Fruit fly (Drosophila melanogaster) whole organism, embryonic: ENCODE measurements around the gene CG42815.
A peak's percentile ranks its signal among the peaks of the same experiment; 100 is the strongest.

Experiments
- B-H2 ChIP-seq: fragments of 200-800 bp; sonication (Bioruptor generic); optimal IDR thresholded peaks from 2 replicates; lab custom pipeline; 2018; ENCODE audit warnings: missing biosample characterization, mild to moderate bottlenecking, missing genetic modification characterization
- BEAF-32 ChIP-seq: fragments of 200-800 bp; sonication (Bioruptor generic); optimal IDR thresholded peaks from 3 replicates; lab custom pipeline; 2017; ENCODE audit warnings: missing biosample characterization, missing genetic modification characterization, mild to moderate bottlenecking, moderate library complexity, missing genetic modification reagents
- CG13296 ChIP-seq: fragments of 200-800 bp; sonication (Bioruptor generic); optimal IDR thresholded peaks from 3 replicates; lab custom pipeline; 2018; ENCODE audit warnings: missing biosample characterization, mild to moderate bottlenecking, missing genetic modification characterization
- CG14050 ChIP-seq: fragments of 200-800 bp; sonication (Bioruptor generic); IDR thresholded peaks from 3 replicates; pipeline ENCODE4 v1.3.6; 2022; ENCODE audit warnings: missing biosample characterization, missing genetic modification characterization
- CG14441 ChIP-seq: fragments of 200-800 bp; sonication (Bioruptor generic); IDR thresholded peaks from 2 replicates; pipeline ENCODE4 v1.3.6; 2022; ENCODE audit warnings: missing biosample characterization, missing genetic modification characterization
- CG14667 ChIP-seq: fragments of 200-800 bp; sonication (Bioruptor generic); IDR thresholded peaks from 2 replicates; pipeline ENCODE4 v1.3.6; 2022; ENCODE audit warnings: missing biosample characterization, missing genetic modification characterization
- CG1602 ChIP-seq: fragments of 200-800 bp; sonication (Bioruptor generic); optimal IDR thresholded peaks from 3 replicates; lab custom pipeline; 2016; ENCODE audit warnings: missing biosample characterization, missing genetic modification characterization
- CG16815 ChIP-seq: fragments of 200-800 bp; sonication (Bioruptor generic); optimal IDR thresholded peaks from 3 replicates; lab custom pipeline; 2017; ENCODE audit warnings: missing biosample characterization, mild to moderate bottlenecking, missing genetic modification characterization
- CG17361 ChIP-seq: fragments of 200-800 bp; sonication (Bioruptor generic); IDR thresholded peaks from 3 replicates; pipeline ENCODE4 v1.3.6; 2022; ENCODE audit warnings: missing biosample characterization, missing genetic modification characterization
- CG18619 ChIP-seq: fragments of 200-800 bp; sonication (Bioruptor generic); optimal IDR thresholded peaks from 3 replicates; lab custom pipeline; 2017; ENCODE audit warnings: missing biosample characterization, mild to moderate bottlenecking, missing genetic modification characterization
- CG2116 ChIP-seq: fragments of 200-800 bp; sonication (Bioruptor generic); optimal IDR thresholded peaks from 3 replicates; lab custom pipeline; 2018; ENCODE audit warnings: missing biosample characterization, mild to moderate bottlenecking, missing genetic modification characterization
- CG2712 ChIP-seq: fragments of 200-800 bp; optimal IDR thresholded peaks from 3 replicates; lab custom pipeline; 2019; ENCODE audit warnings: missing biosample characterization, mild to moderate bottlenecking, missing genetic modification characterization, moderate library complexity
- CG4820 ChIP-seq: fragments of 200-800 bp; sonication (Bioruptor generic); optimal IDR thresholded peaks from 3 replicates; lab custom pipeline; 2016; ENCODE audit warnings: missing biosample characterization, missing genetic modification characterization
- CG6765 ChIP-seq: fragments of 200-800 bp; sonication (Bioruptor generic); optimal IDR thresholded peaks from 3 replicates; lab custom pipeline; 2017; ENCODE audit warnings: missing biosample characterization, mild to moderate bottlenecking, missing genetic modification characterization
- CG7839 ChIP-seq: fragments of 200-800 bp; sonication (Bioruptor generic); optimal IDR thresholded peaks from 3 replicates; lab custom pipeline; 2018; ENCODE audit warnings: missing biosample characterization, mild to moderate bottlenecking, missing genetic modification characterization, moderate library complexity
- CG7963 ChIP-seq: fragments of 200-800 bp; sonication (Bioruptor generic); IDR thresholded peaks from 3 replicates; pipeline ENCODE4 v1.3.6; 2022; ENCODE audit warnings: missing biosample characterization, missing genetic modification characterization; ENCODE audit not compliant: partially characterized antibody
- CG7987 ChIP-seq: fragments of 200-800 bp; sonication (Bioruptor generic); optimal IDR thresholded peaks from 2 replicates; lab custom pipeline; 2018; ENCODE audit warnings: missing biosample characterization, mild to moderate bottlenecking, missing genetic modification characterization, moderate library complexity
- CG8290 ChIP-seq, 3 experiments: fragments of 200-800 bp; sonication (Bioruptor generic); optimal IDR thresholded peaks; 2 replicates each; lab custom pipeline; 2016 to 2019; ENCODE audit warnings: missing biosample characterization in 3 of 3, missing genetic modification characterization in 3 of 3, mild to moderate bottlenecking in 2 of 3, moderate library complexity in 1 of 3
- ERR ChIP-seq: fragments of 200-800 bp; sonication (Bioruptor generic); optimal IDR thresholded peaks from 2 replicates; lab custom pipeline; 2016; ENCODE audit warnings: missing biosample characterization, missing genetic modification characterization
- Fer1 ChIP-seq: fragments of 200-800 bp; sonication (Bioruptor generic); optimal IDR thresholded peaks from 2 replicates; lab custom pipeline; 2017; ENCODE audit warnings: missing biosample characterization, mild to moderate bottlenecking, missing genetic modification characterization
- HLH4C ChIP-seq: fragments of 200-800 bp; sonication (Bioruptor generic); IDR thresholded peaks from 3 replicates; pipeline ENCODE4 v1.3.6; 2022; ENCODE audit warnings: missing biosample characterization, missing genetic modification characterization; ENCODE audit not compliant: partially characterized antibody
- Hr3 ChIP-seq: fragments of 200-800 bp; sonication (Bioruptor generic); optimal IDR thresholded peaks from 3 replicates; lab custom pipeline; 2016; ENCODE audit warnings: missing biosample characterization, missing genetic modification characterization
- Hr51 ChIP-seq, 2 experiments: fragments of 200-800 bp; sonication (Bioruptor generic); optimal IDR thresholded peaks; 2 replicates in 1 of 2; 3 replicates in 1 of 2; lab custom pipeline; 2016 to 2018; ENCODE audit warnings: missing biosample characterization in 2 of 2, missing genetic modification characterization in 2 of 2, mild to moderate bottlenecking in 1 of 2, moderate library complexity in 1 of 2
- Max ChIP-seq: fragments of 200-800 bp; sonication (Bioruptor generic); optimal IDR thresholded peaks from 2 replicates; lab custom pipeline; 2016; ENCODE audit warnings: missing biosample characterization, mild to moderate bottlenecking, missing genetic modification characterization
- Optix ChIP-seq: fragments of 200-800 bp; sonication (Bioruptor generic); IDR thresholded peaks from 3 replicates; pipeline ENCODE4 v1.3.6; 2022; ENCODE audit warnings: missing biosample characterization, missing genetic modification characterization
- Sry-β ChIP-seq: fragments of 200-800 bp; sonication (Bioruptor generic); optimal IDR thresholded peaks from 2 replicates; lab custom pipeline; 2018; ENCODE audit warnings: missing biosample characterization, mild to moderate bottlenecking, missing genetic modification characterization, moderate library complexity
- Trl ChIP-seq, 3 experiments: fragments of >200 bp in 2 of 3; fragments of 200-800 bp in 1 of 3; sonication (Bioruptor generic) in 1 of 3; optimal IDR thresholded peaks; 2 replicates in 1 of 3; 3 replicates in 2 of 3; lab custom pipeline; 2016 to 2017; ENCODE audit warnings: missing biosample characterization in 1 of 3, missing genetic modification characterization in 1 of 3
- Usf ChIP-seq: fragments of 200-800 bp; sonication (Bioruptor generic); optimal IDR thresholded peaks from 2 replicates; lab custom pipeline; 2017; ENCODE audit warnings: missing genotype, missing biosample characterization, missing genetic modification characterization
- Xbp1 ChIP-seq: fragments of 200-800 bp; sonication (Bioruptor generic); optimal IDR thresholded peaks from 3 replicates; lab custom pipeline; 2016; ENCODE audit warnings: missing biosample characterization, mild to moderate bottlenecking, missing genetic modification characterization
- amos ChIP-seq: fragments of 200-800 bp; sonication (Bioruptor generic); IDR thresholded peaks from 2 replicates; pipeline ENCODE4 v1.3.6; 2022; ENCODE audit warnings: missing biosample characterization, missing genetic modification characterization; ENCODE audit not compliant: partially characterized antibody
- ap ChIP-seq: fragments of 200-800 bp; sonication (Bioruptor generic); IDR thresholded peaks from 2 replicates; pipeline ENCODE4 v1.3.6; 2022; ENCODE audit warnings: missing biosample characterization, missing genetic modification characterization
- cas ChIP-seq: fragments of 200-800 bp; sonication (Bioruptor generic); IDR thresholded peaks from 2 replicates; pipeline ENCODE4 v1.3.6; 2022; ENCODE audit warnings: missing biosample characterization, missing genetic modification characterization
- dati ChIP-seq: fragments of 200-800 bp; sonication (Bioruptor generic); IDR thresholded peaks from 2 replicates; pipeline ENCODE4 v1.3.6; 2022; ENCODE audit warnings: missing biosample characterization, missing genetic modification characterization
- eve ChIP-seq, 2 experiments: fragments of >200 bp; optimal IDR thresholded peaks; 2 replicates each; lab custom pipeline; 2017; ENCODE audit warnings: missing biosample characterization in 2 of 2, missing genetic modification characterization in 2 of 2
- gem ChIP-seq: fragments of 200-800 bp; sonication (Bioruptor generic); optimal IDR thresholded peaks from 2 replicates; lab custom pipeline; 2019; ENCODE audit warnings: missing biosample characterization, mild to moderate bottlenecking, missing genetic modification characterization, moderate library complexity
- ind ChIP-seq: fragments of 200-800 bp; sonication (Bioruptor generic); optimal IDR thresholded peaks from 3 replicates; lab custom pipeline; 2016; ENCODE audit warnings: missing biosample characterization, missing genetic modification characterization
- jumu ChIP-seq: fragments of 200-800 bp; sonication (Bioruptor generic); optimal IDR thresholded peaks from 3 replicates; lab custom pipeline; 2016; ENCODE audit warnings: missing biosample characterization, missing genetic modification characterization
- peb ChIP-seq: fragments of 200-800 bp; sonication (Bioruptor generic); IDR thresholded peaks from 2 replicates; pipeline ENCODE4 v1.3.6; 2022; ENCODE audit warnings: missing biosample characterization, missing genetic modification characterization
- pnt ChIP-seq: fragments of 200-800 bp; sonication (Bioruptor generic); optimal IDR thresholded peaks from 3 replicates; lab custom pipeline; 2016; ENCODE audit warnings: missing biosample characterization, missing genetic modification characterization
- pum ChIP-seq: fragments of 200-800 bp; sonication (Bioruptor generic); optimal IDR thresholded peaks from 2 replicates; lab custom pipeline; 2016; ENCODE audit warnings: missing biosample characterization, missing genetic modification characterization
- sim ChIP-seq: fragments of 200-800 bp; sonication (Bioruptor generic); IDR thresholded peaks from 2 replicates; pipeline ENCODE4 v1.3.6; 2022; ENCODE audit warnings: missing biosample characterization, missing genetic modification characterization
- slbo ChIP-seq: fragments of 200-800 bp; sonication (Bioruptor generic); IDR thresholded peaks from 2 replicates; pipeline ENCODE4 v1.3.6; 2022; ENCODE audit warnings: missing biosample characterization, missing genetic modification characterization
- slp2 ChIP-seq: fragments of 200-800 bp; sonication (Bioruptor generic); optimal IDR thresholded peaks from 2 replicates; lab custom pipeline; 2016; ENCODE audit warnings: missing biosample characterization, missing genetic modification characterization
- tin ChIP-seq: fragments of 200-800 bp; sonication (Bioruptor generic); optimal IDR thresholded peaks from 3 replicates; lab custom pipeline; 2016; ENCODE audit warnings: missing biosample characterization, missing genetic modification characterization
- tll ChIP-seq, 2 experiments: fragments of 200-800 bp in 1 of 2; fragments of >200 bp in 1 of 2; sonication (Bioruptor generic) in 1 of 2; optimal IDR thresholded peaks; 2 replicates each; lab custom pipeline; 2017 to 2019; ENCODE audit warnings: missing biosample characterization in 2 of 2, missing genetic modification characterization in 2 of 2, mild to moderate bottlenecking in 1 of 2, moderate library complexity in 1 of 2
- trh ChIP-seq: fragments of 200-800 bp; sonication (Bioruptor generic); optimal IDR thresholded peaks from 2 replicates; lab custom pipeline; 2016; ENCODE audit warnings: missing biosample characterization, missing genetic modification characterization
- z ChIP-seq: fragments of 200-800 bp; sonication (Bioruptor generic); IDR thresholded peaks from 3 replicates; pipeline ENCODE4 v1.3.6; 2022; ENCODE audit warnings: missing biosample characterization, missing genetic modification characterization

Gene CG42815

dm6 chr3L:17757156-17758083, 33.9 kb downstream of the CG42815 start (continued):
- TF ChIP-seq Fer1 = no peak
- TF ChIP-seq ERR = no peak
- peak; percentile 37; the same call in 1 of the 3 replicates for TF ChIP-seq CG14050 (GFP tag; lab: Robert Waterston, UW)
- TF ChIP-seq Sry-β (GFP tag; lab: Kevin White, UChicago) = peak; percentile 17
- peak; percentile 74 for TF ChIP-seq pum (GFP tag; lab: Kevin White, UChicago)
- TF ChIP-seq CG13296 (GFP tag; lab: Kevin White, UChicago) = peak; percentile 21
- peak; percentile 51 for TF ChIP-seq pnt (GFP tag; lab: Kevin White, UChicago)
- TF ChIP-seq CG8290 (GFP tag; optimal IDR thresholded peaks at IDR 0.05; lab: Kevin White, UChicago) = peak; percentile 61
- TF ChIP-seq CG8290 (tag; optimal IDR thresholded peaks at IDR 0.05; lab: Kevin White, UChicago) = peak in 1 of 2 experiments; percentile 55
- no peak for TF ChIP-seq slbo
- no peak for TF ChIP-seq B-H2 (GFP tag; lab: Kevin White, UChicago)
- no peak for TF ChIP-seq CG7987 (GFP tag; lab: Kevin White, UChicago)
- no peak; the same call in 2 of the 3 replicates for TF ChIP-seq HLH4C (GFP tag; lab: Robert Waterston, UW)
- TF ChIP-seq CG7963 (GFP tag; lab: Robert Waterston, UW) = 0 out of 3 replicates have a peak, but pooled peaks have one; percentile 22
- TF ChIP-seq Hr3 (GFP tag; lab: Kevin White, UChicago) = peak; percentile 74
- TF ChIP-seq ind (GFP tag; lab: Kevin White, UChicago) = peak; percentile 49
- no peak for TF ChIP-seq Optix (GFP tag; lab: Robert Waterston, UW)
- peak; percentile 63 for TF ChIP-seq jumu
- peak; percentile 83 for TF ChIP-seq CG4820
- peak; percentile 96 for TF ChIP-seq CG17361
- peak; percentile 42; the same call in 1 of the 2 replicates for TF ChIP-seq CG14441 (GFP tag; lab: Robert Waterston, UW)
- TF ChIP-seq Trl (optimal IDR thresholded peaks at IDR 0.05; lab: Kevin White, UChicago) = peak in 1 of 2 experiments; percentile 63
- peak; percentile 56 for TF ChIP-seq Trl (GFP tag; optimal IDR thresholded peaks at IDR 0.05; lab: Kevin White, UChicago)
- TF ChIP-seq slp2 (GFP tag; lab: Kevin White, UChicago) = peak; percentile 32
- peak; percentile 73 for TF ChIP-seq Xbp1 (GFP tag; lab: Kevin White, UChicago)
- TF ChIP-seq CG18619 = peak; percentile 73
- TF ChIP-seq trh (GFP tag; lab: Kevin White, UChicago) = peak; percentile 37
- peak; percentile 74 for TF ChIP-seq Usf (GFP tag; lab: Kevin White, UChicago)
- TF ChIP-seq Hr51 (GFP tag; optimal IDR thresholded peaks at IDR 0.05; lab: Kevin White, UChicago) = peak; percentile 22 to 76
- peak; percentile 94 for TF ChIP-seq CG2712
- TF ChIP-seq CG14667 (GFP tag; lab: Robert Waterston, UW) = peak; percentile 43; the same call in 1 of the 2 replicates
- TF ChIP-seq CG2116 (GFP tag; lab: Kevin White, UChicago) = peak; percentile 52
- peak; percentile 35 to 92 for TF ChIP-seq eve (GFP tag; optimal IDR thresholded peaks at IDR 0.05; lab: Kevin White, UChicago)
- no peak for TF ChIP-seq BEAF-32 (GFP tag; lab: Kevin White, UChicago)
- no peak for TF ChIP-seq z (GFP tag; lab: Robert Waterston, UW)
- TF ChIP-seq CG16815 (GFP tag; lab: Kevin White, UChicago) = peak; percentile 86
- peak; percentile 69 for TF ChIP-seq peb (GFP tag; lab: Robert Waterston, UW)
- no peak for TF ChIP-seq amos
- TF ChIP-seq CG7839 (tag; lab: Kevin White, UChicago) = peak; percentile 88
- TF ChIP-seq cas = no peak
- TF ChIP-seq CG1602 (GFP tag; lab: Kevin White, UChicago) = peak; percentile 81
- peak; percentile 47; the same call in 1 of the 2 replicates for TF ChIP-seq ap (GFP tag; lab: Robert Waterston, UW)
- 0 out of 2 replicates have a peak, but pooled peaks have one; percentile 50 for TF ChIP-seq sim (GFP tag; lab: Robert Waterston, UW)
- no peak for TF ChIP-seq tll (GFP tag; optimal IDR thresholded peaks at IDR 0.05; lab: Kevin White, UChicago)
- TF ChIP-seq Max (GFP tag; lab: Kevin White, UChicago) = peak; percentile 76
- 0 out of 2 replicates have a peak, but pooled peaks have one; percentile 5 for TF ChIP-seq dati (GFP tag; lab: Robert Waterston, UW)
- TF ChIP-seq CG6765 (GFP tag; lab: Kevin White, UChicago) = no peak
- peak; percentile 92 for TF ChIP-seq gem
- TF ChIP-seq tin = peak; percentile 80
